Worm (Caenorhabditis elegans) whole organism, young adult: ENCODE results near the gene srt-43.

Experiments
- D2030.7 ChIP-seq: fragments of 200-800 bp; sonication (Bioruptor generic); IDR thresholded peaks from 2 replicates; pipeline ENCODE4 v1.3.6; 2022; ENCODE audit warnings: missing genetic modification reagents, missing genetic modification characterization, missing compliant biosample characterization
- athp-1 ChIP-seq: sonication (generic microtip); optimal IDR thresholded peaks from 2 replicates; lab custom pipeline; 2017; ENCODE audit warnings: mild to moderate bottlenecking, missing genetic modification characterization, missing compliant biosample characterization
- hrde-1 ChIP-seq: sonication (generic microtip); optimal IDR thresholded peaks from 2 replicates; lab custom pipeline; 2016; ENCODE audit warnings: missing genetic modification characterization, mild to moderate bottlenecking, missing compliant biosample characterization, moderate library complexity, missing genotype, missing genetic modification reagents, borderline replicate concordance
- nfya-1 ChIP-seq: sonication (generic microtip); optimal IDR thresholded peaks from 2 replicates; lab custom pipeline; 2017; ENCODE audit warnings: antibody characterized with exemption, missing compliant biosample characterization, missing genetic modification characterization, borderline replicate concordance; ENCODE audit not compliant: insufficient read depth
- tlf-1 ChIP-seq: fragments of 200-800 bp; sonication (Bioruptor generic); optimal IDR thresholded peaks from 2 replicates; lab custom pipeline; 2018; ENCODE audit warnings: mild to moderate bottlenecking, missing genetic modification characterization, missing compliant biosample characterization

DNA sequence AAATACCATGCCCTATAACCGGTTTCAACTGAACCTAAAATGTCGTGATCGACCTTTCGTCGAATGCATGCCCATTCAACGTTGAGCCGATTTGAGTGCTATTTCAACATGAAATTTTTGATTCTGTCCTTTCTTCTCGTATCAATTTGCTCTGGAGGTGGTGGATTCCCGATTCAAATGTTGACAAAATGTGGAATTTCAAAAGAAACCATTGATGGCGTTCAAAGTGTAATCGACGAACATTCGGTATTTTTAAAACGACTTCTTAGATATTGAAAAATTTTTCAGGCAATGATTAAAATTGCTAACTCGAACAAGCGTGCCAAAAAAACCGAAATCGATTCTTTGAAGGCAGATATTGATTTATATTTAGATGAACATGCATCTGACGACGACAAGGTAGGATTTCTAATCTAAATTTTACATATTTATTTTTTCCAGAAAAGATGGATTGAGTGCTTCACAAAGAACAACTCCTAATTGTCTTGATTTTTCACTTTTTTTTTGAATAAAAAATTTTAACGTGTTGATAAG, 41.9 kb upstream of the srt-43 start, which contains the start of gene R11D1.13:
- no peak for TF ChIP-seq tlf-1
- TF ChIP-seq athp-1 (tag; lab: Kevin White, UChicago), result no peak
- TF ChIP-seq D2030.7, result no peak
- TF ChIP-seq nfya-1, result no peak
- TF ChIP-seq hrde-1 (tag; lab: Kevin White, UChicago), result no peak
